Worm (Caenorhabditis elegans) whole organism, L2 larva: ENCODE measurements around the gene K08C7.7.

Source experiments
- R02D3.7 ChIP-seq: fragments of 150-350 bp; optimal IDR thresholded peaks from 2 replicates; lab custom pipeline; 2014; ENCODE audit warnings: missing biosample characterization, missing genetic modification characterization
- ZK546.5 ChIP-seq: sonication (generic microtip); optimal IDR thresholded peaks from 2 replicates; lab custom pipeline; 2017; ENCODE audit warnings: missing biosample characterization, missing genetic modification characterization
- alr-1 ChIP-seq: fragments of 150-350 bp; optimal IDR thresholded peaks from 2 replicates; lab custom pipeline; 2014; ENCODE audit warnings: missing biosample characterization, missing genetic modification characterization
- ama-1 ChIP-seq: fragments of 150-350 bp; optimal IDR thresholded peaks from 2 replicates; lab custom pipeline; 2018; ENCODE audit warnings: inconsistent platforms
- ceh-16 ChIP-seq: fragments of 150-350 bp; optimal IDR thresholded peaks from 2 replicates; lab custom pipeline; 2014; ENCODE audit warnings: missing biosample characterization, missing genetic modification characterization
- crh-2 ChIP-seq: sonication (generic microtip); optimal IDR thresholded peaks from 2 replicates; lab custom pipeline; 2017; ENCODE audit warnings: missing biosample characterization, missing genetic modification characterization
- fos-1 ChIP-seq: fragments of 150-350 bp; optimal IDR thresholded peaks from 2 replicates; lab custom pipeline; 2014; ENCODE audit warnings: missing biosample characterization, missing genetic modification characterization
- gmeb-1 ChIP-seq: fragments of 150-350 bp; optimal IDR thresholded peaks from 2 replicates; lab custom pipeline; 2014; ENCODE audit warnings: missing biosample characterization, missing genetic modification characterization
- lin-13 ChIP-seq: fragments of 150-350 bp; optimal IDR thresholded peaks from 2 replicates; lab custom pipeline; 2014; ENCODE audit warnings: missing biosample characterization, missing genetic modification reagents, missing genetic modification characterization
- lin-39 ChIP-seq: fragments of 150-350 bp; optimal IDR thresholded peaks from 2 replicates; lab custom pipeline; 2014; ENCODE audit warnings: missing biosample characterization, missing genetic modification reagents, missing genetic modification characterization
- lsy-2 ChIP-seq, 2 experiments: fragments of 150-350 bp in 1 of 2; sonication (generic microtip) in 1 of 2; optimal IDR thresholded peaks; 2 replicates each; lab custom pipeline; 2014 to 2017; ENCODE audit warnings: missing biosample characterization in 2 of 2, missing genetic modification characterization in 2 of 2
- mab-5 ChIP-seq: fragments of 150-350 bp; optimal IDR thresholded peaks from 2 replicates; lab custom pipeline; 2014; ENCODE audit warnings: missing biosample characterization, missing genetic modification characterization
- mbf-1 ChIP-seq: sonication (generic microtip); optimal IDR thresholded peaks from 2 replicates; lab custom pipeline; 2017; ENCODE audit warnings: missing biosample characterization, missing genetic modification characterization
- nhr-11 ChIP-seq: fragments of 150-350 bp; optimal IDR thresholded peaks from 2 replicates; lab custom pipeline; 2014; ENCODE audit warnings: missing biosample characterization, missing genetic modification characterization
- nhr-129 ChIP-seq: fragments of 150-350 bp; optimal IDR thresholded peaks from 2 replicates; lab custom pipeline; 2014; ENCODE audit warnings: missing biosample characterization, missing genetic modification characterization
- nhr-21 ChIP-seq: fragments of 150-350 bp; optimal IDR thresholded peaks from 2 replicates; lab custom pipeline; 2014; ENCODE audit warnings: missing biosample characterization, missing genetic modification characterization
- nhr-237 ChIP-seq: fragments of 150-350 bp; optimal IDR thresholded peaks from 2 replicates; lab custom pipeline; 2014; ENCODE audit warnings: missing biosample characterization, missing genetic modification characterization
- nhr-25 ChIP-seq: fragments of 150-350 bp; sonication (generic microtip); optimal IDR thresholded peaks from 3 replicates; lab custom pipeline; 2014; ENCODE audit warnings: missing biosample characterization, missing genetic modification characterization
- nhr-6 ChIP-seq: fragments of 150-350 bp; optimal IDR thresholded peaks from 2 replicates; lab custom pipeline; 2014; ENCODE audit warnings: missing biosample characterization, missing genetic modification characterization
- peb-1 ChIP-seq: fragments of 150-350 bp; optimal IDR thresholded peaks from 2 replicates; lab custom pipeline; 2014; ENCODE audit warnings: missing biosample characterization, missing genetic modification characterization
- skn-1 ChIP-seq: sonication (generic microtip); optimal IDR thresholded peaks from 2 replicates; lab custom pipeline; 2017; ENCODE audit warnings: missing biosample characterization, missing genetic modification characterization
- sma-3 ChIP-seq: sonication (generic microtip); optimal IDR thresholded peaks from 2 replicates; lab custom pipeline; 2016; ENCODE audit warnings: missing genetic modification reagents, missing genetic modification characterization, missing compliant biosample characterization
- sma-9 ChIP-seq, 2 experiments: fragments of 150-350 bp in 1 of 2; sonication (generic microtip) in 1 of 2; optimal IDR thresholded peaks; 2 replicates each; lab custom pipeline; 2014 to 2016; ENCODE audit warnings: missing genetic modification characterization in 2 of 2, mild to moderate bottlenecking in 1 of 2, missing biosample characterization in 1 of 2, missing compliant biosample characterization in 1 of 2, missing genetic modification reagents in 1 of 2, moderate library complexity in 1 of 2
- snpc-4 ChIP-seq: fragments of 150-350 bp; optimal IDR thresholded peaks from 2 replicates; lab custom pipeline; 2014; ENCODE audit warnings: missing biosample characterization, missing genetic modification characterization
- unc-39 ChIP-seq: fragments of 150-350 bp; optimal IDR thresholded peaks from 2 replicates; lab custom pipeline; 2014; ENCODE audit warnings: missing biosample characterization, missing genetic modification characterization
- unc-55 ChIP-seq: fragments of 150-350 bp; sonication (generic microtip); optimal IDR thresholded peaks from 3 replicates; lab custom pipeline; 2014; ENCODE audit warnings: missing biosample characterization, missing genetic modification reagents, missing genetic modification characterization
- zag-1 ChIP-seq: fragments of 150-350 bp; optimal IDR thresholded peaks from 2 replicates; lab custom pipeline; 2014; ENCODE audit warnings: missing biosample characterization, missing genetic modification characterization
- ztf-11 ChIP-seq: sonication (generic microtip); optimal IDR thresholded peaks from 2 replicates; lab custom pipeline; 2017; ENCODE audit warnings: missing biosample characterization, missing genetic modification characterization
- ztf-4 ChIP-seq: fragments of 150-350 bp; optimal IDR thresholded peaks from 2 replicates; lab custom pipeline; 2014; ENCODE audit warnings: missing biosample characterization, missing genetic modification characterization

K08C7.7 gene

DNA sequence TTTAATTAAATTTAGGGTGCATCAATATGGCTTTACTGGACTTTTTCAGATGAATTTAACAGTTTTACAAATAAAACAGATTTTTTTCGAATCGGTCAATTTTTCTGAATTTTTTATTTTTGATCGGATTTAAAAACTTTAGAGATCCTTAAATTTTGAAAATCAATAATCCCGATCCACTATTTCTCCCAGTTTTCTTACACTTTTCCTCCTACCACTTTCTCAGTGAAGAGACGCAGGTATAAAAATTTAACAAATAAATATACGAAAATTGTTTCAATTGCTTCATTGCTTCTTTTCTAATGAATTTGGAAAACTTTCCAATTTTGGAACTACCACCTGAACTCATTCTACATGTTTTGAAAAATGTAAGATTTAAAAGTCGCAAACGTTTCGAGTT, at the start of gene K08C7.7:
Gene K08C7.7, plus strand, starts transcription at position 301 of the 400 bp plus-strand sequence.
- no peak for TF ChIP-seq unc-55 (GFP tag; lab: Kevin White, UChicago)
- TF ChIP-seq ztf-11 (tag; lab: Kevin White, UChicago), result no peak
- no peak for TF ChIP-seq unc-39 (tag; lab: Kevin White, UChicago)
- TF ChIP-seq snpc-4 (tag; lab: Kevin White, UChicago), result no peak
- no peak for TF ChIP-seq ama-1 (lab: Kevin White, UChicago)
- TF ChIP-seq nhr-237 (tag; lab: Kevin White, UChicago), result no peak
- no peak for TF ChIP-seq alr-1
- no peak for TF ChIP-seq gmeb-1 (tag; lab: Kevin White, UChicago)
- TF ChIP-seq fos-1 (tag; lab: Kevin White, UChicago), result no peak

DNA sequence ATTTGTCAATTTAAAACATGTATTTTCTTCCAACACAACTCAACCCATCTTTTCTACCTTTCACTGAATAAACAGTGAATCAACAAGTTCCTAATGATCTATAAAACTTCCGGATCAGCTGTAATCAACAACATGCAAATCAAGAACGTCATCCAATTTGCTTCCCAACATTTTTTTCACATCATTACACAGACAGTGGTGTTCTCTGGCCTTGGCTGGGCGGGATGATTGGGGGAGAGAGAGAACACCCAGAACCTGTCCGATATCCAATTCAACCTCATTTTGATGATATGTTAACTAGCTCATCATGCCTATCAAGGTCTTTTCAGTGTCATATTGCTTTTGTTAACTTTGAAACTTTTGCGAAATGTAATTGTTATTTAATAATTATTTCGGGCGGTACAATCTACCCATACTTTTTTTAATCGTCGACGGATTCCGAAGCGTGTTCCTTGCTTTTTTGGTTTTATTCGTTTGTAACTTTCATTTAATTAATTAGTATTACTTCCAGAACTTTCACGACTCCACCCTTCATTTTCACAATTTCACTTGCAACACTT, 49.2 kb upstream of the K08C7.7 start, which contains the start of gene ptr-14:
Gene ptr-14, plus strand, starts transcription at position 510 of the 560 bp plus-strand sequence.
- peak; percentile 49 for TF ChIP-seq nhr-25 (tag; lab: Kevin White, UChicago)
- no peak for TF ChIP-seq zag-1 (tag; lab: Kevin White, UChicago)
- no peak for TF ChIP-seq mab-5 (tag; lab: Kevin White, UChicago)
- no peak for TF ChIP-seq ztf-4

DNA sequence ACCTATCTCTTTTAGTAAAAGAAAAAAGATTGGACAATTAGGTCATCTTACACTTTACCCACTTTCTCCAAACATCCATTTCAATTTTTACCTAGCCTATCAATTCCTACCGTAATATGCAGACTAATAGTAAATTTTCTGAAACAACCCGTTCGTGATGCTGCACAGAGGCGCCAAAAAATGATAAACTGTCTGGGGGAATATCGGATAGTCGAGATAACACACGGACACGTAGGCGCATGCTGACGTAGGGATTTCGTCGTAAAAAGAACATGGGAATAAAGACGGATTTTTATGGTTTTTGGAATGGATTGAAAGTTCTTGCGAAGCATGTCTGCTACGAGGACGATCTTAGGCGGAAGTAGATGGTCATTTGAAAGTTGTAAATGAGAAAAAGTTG, 47.9 kb upstream of the K08C7.7 start:
- TF ChIP-seq nhr-21 (tag; lab: Kevin White, UChicago) (peak; percentile 31), sma-9 (GFP tag; optimal IDR thresholded peaks at IDR 0.05; lab: Kevin White, UChicago) (no peak), sma-9 (tag; optimal IDR thresholded peaks at IDR 0.05; lab: Kevin White, UChicago) (no peak), mbf-1 (no peak)

DNA sequence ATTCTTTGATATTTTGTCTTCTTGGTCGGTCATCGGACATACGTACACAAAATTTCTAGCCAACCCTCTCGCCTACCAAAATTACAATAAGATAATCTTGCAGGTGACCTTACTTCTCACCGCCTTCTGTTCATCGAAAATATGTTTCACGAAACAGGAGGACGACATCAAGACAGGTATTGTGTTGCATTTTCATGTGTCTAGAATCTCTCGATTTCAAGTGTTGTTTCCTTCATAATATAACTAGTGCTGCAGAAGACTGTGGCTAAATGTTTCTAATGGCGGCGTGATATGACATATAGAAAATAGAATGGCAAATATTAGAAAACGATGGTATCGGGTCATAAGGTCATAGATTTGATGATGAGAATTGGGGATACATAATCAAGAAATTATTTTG, 47.1 kb upstream of the K08C7.7 start:
- TF ChIP-seq nhr-129 (tag; lab: Kevin White, UChicago) (peak; percentile 3), nhr-25 (tag; lab: Kevin White, UChicago) (peak; percentile 81), snpc-4 (tag; lab: Kevin White, UChicago) (no peak), nhr-11 (no peak), lin-39 (tag; lab: Kevin White, UChicago) (no peak), R02D3.7 (tag; lab: Kevin White, UChicago) (no peak), crh-2 (tag; lab: Kevin White, UChicago) (peak; percentile 21), ceh-16 (tag; lab: Kevin White, UChicago) (no peak), alr-1 (no peak), nhr-21 (tag; lab: Kevin White, UChicago) (peak; percentile 2)
- TF ChIP-seq, all 48 proteins: peak for 4

DNA sequence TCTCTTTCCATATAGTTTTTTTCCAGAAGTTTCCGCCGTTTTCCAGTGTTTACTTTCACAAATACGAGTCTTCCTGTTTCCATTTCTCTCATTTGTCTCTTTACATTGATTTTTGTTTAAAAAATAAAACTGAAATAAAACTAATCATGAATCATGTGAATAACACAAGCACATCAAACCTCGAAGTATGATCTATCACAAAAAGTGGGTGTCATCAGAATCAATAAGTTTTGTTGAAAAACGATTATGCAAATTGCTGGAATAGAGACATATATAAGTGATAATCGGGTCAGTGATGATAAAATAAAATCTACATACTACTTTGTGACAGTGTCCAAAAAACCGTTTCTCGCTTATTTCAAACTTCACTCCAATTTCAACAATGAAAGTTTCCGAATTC, 43.4 kb upstream of the K08C7.7 start, which contains the start of gene R09H10.7:
Gene R09H10.7, plus strand, starts transcription at position 301 of the 400 bp plus-strand sequence.
- TF ChIP-seq mab-5 (tag; lab: Kevin White, UChicago) (no peak), lin-13 (no peak), ZK546.5 (tag; lab: Kevin White, UChicago) (no peak), ceh-16 (tag; lab: Kevin White, UChicago) (no peak), unc-55 (GFP tag; lab: Kevin White, UChicago) (no peak), fos-1 (tag; lab: Kevin White, UChicago) (no peak), mbf-1 (no peak), snpc-4 (tag; lab: Kevin White, UChicago) (no peak), lsy-2 (tag; optimal IDR thresholded peaks at IDR 0.05; lab: Kevin White, UChicago) (no peak), nhr-25 (tag; lab: Kevin White, UChicago) (no peak), nhr-6 (tag; lab: Kevin White, UChicago) (no peak), sma-3 (GFP tag; lab: Kevin White, UChicago) (no peak), alr-1 (no peak), gmeb-1 (tag; lab: Kevin White, UChicago) (no peak), R02D3.7 (tag; lab: Kevin White, UChicago) (no peak)
- TF ChIP-seq, all 48 proteins: peak for 0

DNA sequence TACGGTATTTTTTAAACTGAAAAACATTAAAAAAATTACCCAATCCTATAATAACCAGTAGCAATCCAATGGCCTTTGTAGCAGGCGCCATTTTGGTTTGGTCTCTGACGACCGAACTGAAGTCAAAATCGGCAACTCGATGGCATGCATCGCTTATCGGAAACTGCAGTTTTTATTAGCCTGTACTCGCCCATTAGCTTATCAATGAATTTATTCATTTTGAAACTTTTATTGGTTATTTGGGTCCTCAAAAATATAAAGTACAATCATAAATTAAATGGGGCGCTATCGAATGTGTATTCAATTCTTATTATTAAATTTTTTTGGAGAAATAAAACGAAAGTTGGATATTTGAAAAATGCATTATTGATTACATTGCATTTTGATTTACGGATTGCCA, 35.5 kb upstream of the K08C7.7 start, which contains the start of gene R09H10.5:
Gene R09H10.5, minus strand, starts transcription at position 106 of the 400 bp plus-strand sequence.
- peak; percentile 53 for TF ChIP-seq fos-1 (tag; lab: Kevin White, UChicago)
- TF ChIP-seq gmeb-1 (tag; lab: Kevin White, UChicago), result no peak
- TF ChIP-seq peb-1 (tag; lab: Kevin White, UChicago), result no peak
- TF ChIP-seq R02D3.7 (tag; lab: Kevin White, UChicago), result no peak
- no peak for TF ChIP-seq skn-1 (tag; lab: Kevin White, UChicago)
- TF ChIP-seq nhr-21 (tag; lab: Kevin White, UChicago), result no peak
